Worm (Caenorhabditis elegans): ENCODE measurements around the gene T28A8.5.

DNA sequence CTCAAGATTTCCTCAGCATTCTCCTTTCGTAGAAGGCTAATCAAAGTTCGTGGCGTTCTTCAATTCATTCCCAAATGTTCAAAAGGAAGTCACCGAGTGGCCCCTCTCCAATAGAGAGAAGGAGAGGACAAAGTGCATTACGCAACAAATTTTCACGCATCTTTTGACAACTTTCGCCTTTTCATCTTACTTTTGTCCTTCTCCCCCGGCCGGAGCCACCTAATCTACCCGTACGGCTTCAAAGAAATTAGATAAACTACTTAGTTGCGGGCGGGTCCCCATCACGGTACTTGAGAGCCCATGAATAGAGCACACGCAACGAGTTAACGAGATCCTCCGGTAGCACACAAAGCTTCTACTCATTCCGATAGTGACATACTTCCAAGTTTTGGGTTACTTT is 25.3 kb downstream of the T28A8.5 start:
- TF ChIP-seq rnt-1 (tag; optimal IDR thresholded peaks at IDR 0.05) (no peak), hlh-15 (tag; optimal IDR thresholded peaks at IDR 0.05) (no peak)
